Fruit fly (Drosophila melanogaster): ENCODE results near the gene CG5521.

- no peak for TF ChIP-seq kay (GFP tag; ENCODE audit: borderline replicate concordance)
- TF ChIP-seq cnc (optimal IDR thresholded peaks at IDR 0.05) = no peak
- no peak for TF ChIP-seq CG33017 (tag; optimal IDR thresholded peaks at IDR 0.05)
- no peak for TF ChIP-seq Crg-1 (GFP tag; optimal IDR thresholded peaks at IDR 0.05)
- TF ChIP-seq toe (GFP tag; optimal IDR thresholded peaks at IDR 0.05) = no peak
- TF ChIP-seq CG11617 (GFP tag; optimal IDR thresholded peaks at IDR 0.05) = no peak
- TF ChIP-seq cic (GFP tag; optimal IDR thresholded peaks at IDR 0.05) = no peak
- TF ChIP-seq CG12768 (GFP tag; optimal IDR thresholded peaks at IDR 0.05) = no peak
- TF ChIP-seq pad (GFP tag; optimal IDR thresholded peaks at IDR 0.05) = no peak
Observed at dm6 chr3R:26978241-26978640, 11.5 kb downstream of the CG5521 start, which contains the start of the genes CG14253 and CG46313.

Data from whole organism, adult.